Worm (Caenorhabditis elegans): ENCODE results near the gene crh-1.

crh-1 gene

ce11 chrIII:11703006-11703775, 45.6 kb downstream of the crh-1 start:
- TF ChIP-seq fkh-10 (GFP tag; optimal IDR thresholded peaks at IDR 0.05): no peak
- TF ChIP-seq ttx-3 (tag; optimal IDR thresholded peaks at IDR 0.05): no peak
- no peak for TF ChIP-seq ceh-9 (tag; optimal IDR thresholded peaks at IDR 0.05)
- no peak for TF ChIP-seq Y22D7AL.16 (tag; optimal IDR thresholded peaks at IDR 0.05)
- no peak for TF ChIP-seq ets-4 (tag; optimal IDR thresholded peaks at IDR 0.05)
- TF ChIP-seq dve-1 (tag; optimal IDR thresholded peaks at IDR 0.05): no peak
- no peak for TF ChIP-seq zip-5 (tag; optimal IDR thresholded peaks at IDR 0.05)
- TF ChIP-seq pqm-1 (tag; optimal IDR thresholded peaks at IDR 0.05): no peak
- TF ChIP-seq tbx-7 (tag; optimal IDR thresholded peaks at IDR 0.05): no peak
- no peak for TF ChIP-seq sox-4 (tag; optimal IDR thresholded peaks at IDR 0.05)
- TF ChIP-seq hlh-30 (tag; optimal IDR thresholded peaks at IDR 0.05; ENCODE audit: insufficient read depth): no peak
- no peak for TF ChIP-seq nhr-11 (tag; optimal IDR thresholded peaks at IDR 0.05)
- no peak for TF ChIP-seq lim-6 (tag; optimal IDR thresholded peaks at IDR 0.05)
- TF ChIP-seq ceh-19 (GFP tag; optimal IDR thresholded peaks at IDR 0.05): no peak
- TF ChIP-seq unc-55 (GFP tag; optimal IDR thresholded peaks at IDR 0.05): no peak
- no peak for TF ChIP-seq ceh-34 (tag; optimal IDR thresholded peaks at IDR 0.05)

- no peak for TF ChIP-seq ceh-14 (tag; optimal IDR thresholded peaks at IDR 0.05)
- no peak for TF ChIP-seq ceh-24 (tag; optimal IDR thresholded peaks at IDR 0.05)
- TF ChIP-seq ztf-16 (tag; optimal IDR thresholded peaks at IDR 0.05): no peak
Observed at ce11 chrIII:11703776-11704093, 46.2 kb downstream of the crh-1 start, which contains the start of gene col-95. TSS of gene col-95 (plus strand) at chrIII:11703994.

ce11 chrIII:11704377-11704978, 46.9 kb downstream of the crh-1 start:
- TF ChIP-seq elt-4 (tag; optimal IDR thresholded peaks at IDR 0.05) (peak; percentile 33), sdc-2 (tag; optimal IDR thresholded peaks at IDR 0.05) (peak; percentile 11), zip-5 (tag; optimal IDR thresholded peaks at IDR 0.05) (no peak)

- TF ChIP-seq odd-2 (tag; optimal IDR thresholded peaks at IDR 0.05) (no peak), unc-86 (tag; optimal IDR thresholded peaks at IDR 0.05) (no peak), ceh-18 (tag; optimal IDR thresholded peaks at IDR 0.05) (no peak), nhr-11 (tag; optimal IDR thresholded peaks at IDR 0.05) (no peak), hlh-30 (tag; optimal IDR thresholded peaks at IDR 0.05; ENCODE audit: insufficient read depth) (no peak), hlh-6 (tag; optimal IDR thresholded peaks at IDR 0.05) (peak; percentile 8), mec-3 (tag; optimal IDR thresholded peaks at IDR 0.05; ENCODE audit: borderline replicate concordance) (peak; percentile 21), ceh-6 (GFP tag; optimal IDR thresholded peaks at IDR 0.05) (no peak), zip-5 (tag; optimal IDR thresholded peaks at IDR 0.05) (no peak), unc-42 (tag; optimal IDR thresholded peaks at IDR 0.05) (no peak), che-1 (tag; optimal IDR thresholded peaks at IDR 0.05) (no peak), sdc-2 (tag; optimal IDR thresholded peaks at IDR 0.05) (no peak), pax-1 (tag; optimal IDR thresholded peaks at IDR 0.05) (no peak), rnt-1 (tag; optimal IDR thresholded peaks at IDR 0.05) (no peak), hlh-15 (tag; optimal IDR thresholded peaks at IDR 0.05) (no peak), pha-4 (tag; optimal IDR thresholded peaks at IDR 0.05) (no peak), madf-2 (tag; optimal IDR thresholded peaks at IDR 0.05) (no peak), ceh-31 (tag; optimal IDR thresholded peaks at IDR 0.05) (peak; percentile 6)
Observed at ce11 chrIII:11705930-11706329, 48.4 kb downstream of the crh-1 start.

ce11 chrIII:11706665-11707064, 49.1 kb downstream of the crh-1 start, which contains the start of gene col-96:
TSS of gene col-96 (minus strand) at chrIII:11706765.
- TF ChIP-seq unc-86 (tag; optimal IDR thresholded peaks at IDR 0.05) (no peak), sdc-2 (tag; optimal IDR thresholded peaks at IDR 0.05) (no peak), elt-4 (tag; optimal IDR thresholded peaks at IDR 0.05) (no peak), pag-3 (tag; optimal IDR thresholded peaks at IDR 0.05; ENCODE audit: borderline replicate concordance) (no peak), ceh-45 (GFP tag; IDR thresholded peaks at IDR 0.05) (no peak), mec-3 (tag; optimal IDR thresholded peaks at IDR 0.05; ENCODE audit: borderline replicate concordance) (no peak), ceh-2 (tag; optimal IDR thresholded peaks at IDR 0.05) (no peak), Y22D7AL.16 (tag; optimal IDR thresholded peaks at IDR 0.05) (no peak), ceh-9 (tag; optimal IDR thresholded peaks at IDR 0.05) (no peak), hlh-6 (tag; optimal IDR thresholded peaks at IDR 0.05) (no peak), lim-6 (tag; optimal IDR thresholded peaks at IDR 0.05) (no peak), pat-9 (tag; optimal IDR thresholded peaks at IDR 0.05) (no peak), syd-9 (tag; optimal IDR thresholded peaks at IDR 0.05) (no peak), ceh-48 (tag; optimal IDR thresholded peaks at IDR 0.05) (no peak), ceh-24 (tag; optimal IDR thresholded peaks at IDR 0.05) (no peak), odd-2 (tag; optimal IDR thresholded peaks at IDR 0.05) (no peak), tbx-2 (tag; optimal IDR thresholded peaks at IDR 0.05) (no peak), zip-5 (tag; optimal IDR thresholded peaks at IDR 0.05) (no peak), elt-2 (tag; optimal IDR thresholded peaks at IDR 0.05) (no peak)

Data from whole organism, late embryonic.